Worm (Caenorhabditis elegans): ENCODE measurements around the gene fli-1.

Gene fli-1

ce11 chrIII:8712968-8713367 lies 29.4 kb upstream of the fli-1 start:
- TF ChIP-seq nhr-80 (tag; optimal IDR thresholded peaks at IDR 0.05): no peak
- TF ChIP-seq F52B5.7 (tag; optimal IDR thresholded peaks at IDR 0.05): no peak
- TF ChIP-seq ekl-4 (GFP tag; IDR thresholded peaks at IDR 0.05): no peak
- no peak for TF ChIP-seq nfya-1 (tag; optimal IDR thresholded peaks at IDR 0.05; ENCODE audit: borderline replicate concordance, insufficient read depth)
- TF ChIP-seq athp-1 (tag; optimal IDR thresholded peaks at IDR 0.05): no peak
- TF ChIP-seq cebp-1 (GFP tag; IDR thresholded peaks at IDR 0.05): no peak
- TF ChIP-seq cebp-1 (tag; optimal IDR thresholded peaks at IDR 0.05): no peak
- TF ChIP-seq T07F8.4 (tag; optimal IDR thresholded peaks at IDR 0.05): no peak
- no peak for TF ChIP-seq ztf-3 (GFP tag; optimal IDR thresholded peaks at IDR 0.05)
- no peak for TF ChIP-seq somi-1 (GFP tag; optimal IDR thresholded peaks at IDR 0.05)
- no peak for TF ChIP-seq let-526 (GFP tag; IDR thresholded peaks at IDR 0.05)
- TF ChIP-seq F55B11.4 (tag; optimal IDR thresholded peaks at IDR 0.05; ENCODE audit: borderline replicate concordance, insufficient read depth): no peak
- no peak for TF ChIP-seq ztf-25 (GFP tag; IDR thresholded peaks at IDR 0.05)
- no peak for TF ChIP-seq ztf-6 (GFP tag; IDR thresholded peaks at IDR 0.05)
- no peak for TF ChIP-seq lir-1 (GFP tag; conservative IDR thresholded peaks at IDR 0.05)
- no peak for TF ChIP-seq ama-1 (optimal IDR thresholded peaks at IDR 0.05)
- no peak for TF ChIP-seq ama-1 (GFP tag; optimal IDR thresholded peaks at IDR 0.05)
- TF ChIP-seq tlf-1 (GFP tag; optimal IDR thresholded peaks at IDR 0.05): no peak
- TF ChIP-seq let-607 (tag; optimal IDR thresholded peaks at IDR 0.05): no peak
- TF ChIP-seq ceh-58 (GFP tag; IDR thresholded peaks at IDR 0.05): no peak

- TF ChIP-seq ztf-6 (GFP tag; IDR thresholded peaks at IDR 0.05) (no peak), tbx-9 (tag; optimal IDR thresholded peaks at IDR 0.05; ENCODE audit: borderline replicate concordance) (no peak), D2030.7 (GFP tag; IDR thresholded peaks at IDR 0.05) (no peak), lsy-27 (tag; optimal IDR thresholded peaks at IDR 0.05; ENCODE audit: borderline replicate concordance, insufficient read depth) (no peak), ZK185.1 (tag; optimal IDR thresholded peaks at IDR 0.05; ENCODE audit: poor library complexity, severe bottlenecking) (no peak), F49E8.2 (tag; optimal IDR thresholded peaks at IDR 0.05; ENCODE audit: insufficient read depth) (no peak), chd-7 (tag; optimal IDR thresholded peaks at IDR 0.05) (no peak), let-607 (tag; optimal IDR thresholded peaks at IDR 0.05) (no peak), Y67H2A.10 (GFP tag; conservative IDR thresholded peaks at IDR 0.05) (no peak), ztf-22 (GFP tag; optimal IDR thresholded peaks at IDR 0.05) (no peak), rcor-1 (GFP tag; IDR thresholded peaks at IDR 0.05) (no peak), dpff-1 (tag; optimal IDR thresholded peaks at IDR 0.05) (no peak), nhr-80 (tag; optimal IDR thresholded peaks at IDR 0.05) (no peak), akir-1 (GFP tag; optimal IDR thresholded peaks at IDR 0.05) (no peak), C17E4.6 (GFP tag; IDR thresholded peaks at IDR 0.05) (no peak), hmg-1.2 (GFP tag; IDR thresholded peaks at IDR 0.05) (no peak), sptf-2 (GFP tag; optimal IDR thresholded peaks at IDR 0.05) (no peak), F52B5.7 (tag; optimal IDR thresholded peaks at IDR 0.05) (no peak), F22D6.2 (tag; optimal IDR thresholded peaks at IDR 0.05) (no peak), mxl-1 (tag; optimal IDR thresholded peaks at IDR 0.05) (no peak)
Observed at ce11 chrIII:8710310-8710709, 26.8 kb upstream of the fli-1 start, which contains the start of gene B0303.11. TSS of gene B0303.11 (minus strand) at chrIII:8710410.

ce11 chrIII:8709735-8710134 lies 26.2 kb upstream of the fli-1 start:
- TF ChIP-seq B0019.2 (GFP tag; conservative IDR thresholded peaks at IDR 0.05) (no peak), dpl-1 (GFP tag; optimal IDR thresholded peaks at IDR 0.05) (no peak), C06A6.2 (GFP tag; conservative IDR thresholded peaks at IDR 0.05) (no peak), dox-1 (GFP tag; IDR thresholded peaks at IDR 0.05) (no peak), repo-1 (tag; optimal IDR thresholded peaks at IDR 0.05) (no peak), hrde-1 (tag; optimal IDR thresholded peaks at IDR 0.05; ENCODE audit: borderline replicate concordance) (no peak), ztf-3 (GFP tag; optimal IDR thresholded peaks at IDR 0.05) (no peak), madf-10 (tag; optimal IDR thresholded peaks at IDR 0.05) (no peak), madf-6 (GFP tag; IDR thresholded peaks at IDR 0.05) (no peak), nhr-27 (tag; optimal IDR thresholded peaks at IDR 0.05) (no peak), hlh-12 (tag; optimal IDR thresholded peaks at IDR 0.05) (no peak), ztf-6 (GFP tag; IDR thresholded peaks at IDR 0.05) (no peak), zim-3 (tag; optimal IDR thresholded peaks at IDR 0.05) (no peak), K11D2.4 (GFP tag; IDR thresholded peaks at IDR 0.05) (no peak)

Measured in whole organism, young adult.